Worm (Caenorhabditis elegans) whole organism, young adult: ENCODE data around the gene F45E1.2.

ENCODE experiments used
- C17E4.6 ChIP-seq: fragments of 200-800 bp; sonication (Bioruptor generic); IDR thresholded peaks from 2 replicates; pipeline ENCODE4 v1.3.6; 2022; ENCODE audit warnings: missing genetic modification reagents, missing genetic modification characterization, missing compliant biosample characterization
- D2030.7 ChIP-seq: fragments of 200-800 bp; sonication (Bioruptor generic); IDR thresholded peaks from 2 replicates; pipeline ENCODE4 v1.3.6; 2022; ENCODE audit warnings: missing genetic modification reagents, missing genetic modification characterization, missing compliant biosample characterization
- F39B2.1 ChIP-seq: fragments of 200-800 bp; sonication (Bioruptor generic); IDR thresholded peaks from 2 replicates; pipeline ENCODE4 v1.3.6; 2022; ENCODE audit warnings: missing genetic modification reagents, missing genetic modification characterization, missing compliant biosample characterization
- F52B5.7 ChIP-seq: sonication (generic microtip); optimal IDR thresholded peaks from 2 replicates; lab custom pipeline; 2016; ENCODE audit warnings: mild to moderate bottlenecking, missing genetic modification characterization, missing compliant biosample characterization
- K11D2.4 ChIP-seq: fragments of 200-800 bp; sonication (Bioruptor generic); IDR thresholded peaks from 2 replicates; pipeline ENCODE4 v1.3.6; 2022; ENCODE audit warnings: missing genetic modification reagents, missing genetic modification characterization, missing compliant biosample characterization
- Y53F4B.3 ChIP-seq: fragments of 200-800 bp; sonication (Bioruptor generic); IDR thresholded peaks from 2 replicates; pipeline ENCODE4 v1.3.6; 2022; ENCODE audit warnings: missing genetic modification reagents, missing genetic modification characterization, missing compliant biosample characterization
- Y67H2A.10 ChIP-seq: fragments of 200-800 bp; sonication (Bioruptor generic); conservative IDR thresholded peaks from 2 replicates; pipeline ENCODE4 v1.3.6; 2022; ENCODE audit warnings: missing genetic modification reagents, missing genetic modification characterization, missing compliant biosample characterization
- Y79H2A.3 ChIP-seq: fragments of 200-800 bp; sonication (Bioruptor generic); conservative IDR thresholded peaks from 2 replicates; pipeline ENCODE4 v1.3.6; 2022; ENCODE audit warnings: missing genetic modification reagents, missing genetic modification characterization, missing compliant biosample characterization
- ZK185.1 ChIP-seq: sonication (generic microtip); optimal IDR thresholded peaks from 2 replicates; lab custom pipeline; 2016; ENCODE audit warnings: mild to moderate bottlenecking, missing genetic modification characterization, missing compliant biosample characterization; ENCODE audit not compliant: poor library complexity, severe bottlenecking
- athp-1 ChIP-seq: sonication (generic microtip); optimal IDR thresholded peaks from 2 replicates; lab custom pipeline; 2017; ENCODE audit warnings: mild to moderate bottlenecking, missing genetic modification characterization, missing compliant biosample characterization
- attf-3 ChIP-seq: fragments of 200-800 bp; sonication (Bioruptor generic); conservative IDR thresholded peaks from 2 replicates; pipeline ENCODE4 v1.3.6; 2022; ENCODE audit warnings: missing genetic modification reagents, missing genetic modification characterization, missing compliant biosample characterization
- attf-6 ChIP-seq: fragments of 200-800 bp; sonication (Bioruptor generic); IDR thresholded peaks from 2 replicates; pipeline ENCODE4 v1.3.6; 2022; ENCODE audit warnings: missing genetic modification reagents, missing genetic modification characterization, missing compliant biosample characterization
- bed-1 ChIP-seq: fragments of 200-800 bp; sonication (Bioruptor generic); IDR thresholded peaks from 2 replicates; pipeline ENCODE4 v1.3.6; 2022; ENCODE audit warnings: missing genetic modification reagents, missing genetic modification characterization, missing compliant biosample characterization
- cebp-1 ChIP-seq, 2 experiments: fragments of 200-800 bp in 1 of 2; sonication (Bioruptor generic) in 1 of 2; sonication (generic microtip) in 1 of 2; IDR thresholded peaks in 1 of 2; optimal IDR thresholded peaks in 1 of 2; 2 replicates each; pipeline versions ENCODE4 v1.3.6 to Lab custom; 2017 to 2022; ENCODE audit warnings: missing compliant biosample characterization in 2 of 2, missing genetic modification characterization in 2 of 2, mild to moderate bottlenecking in 1 of 2, missing genetic modification reagents in 1 of 2, moderate library complexity in 1 of 2
- cebp-2 ChIP-seq: fragments of 200-800 bp; sonication (Bioruptor generic); IDR thresholded peaks from 2 replicates; pipeline ENCODE4 v1.3.6; 2022; ENCODE audit warnings: missing genetic modification characterization, missing compliant biosample characterization
- ceh-100 ChIP-seq: fragments of 200-800 bp; sonication (Bioruptor generic); IDR thresholded peaks from 2 replicates; pipeline ENCODE4 v1.3.6; 2022; ENCODE audit warnings: missing genetic modification reagents, missing genetic modification characterization, missing compliant biosample characterization
- ceh-58 ChIP-seq: fragments of 200-800 bp; sonication (Bioruptor generic); IDR thresholded peaks from 2 replicates; pipeline ENCODE4 v1.3.6; 2022; ENCODE audit warnings: missing genetic modification characterization, missing compliant biosample characterization
- dpff-1 ChIP-seq: sonication (generic microtip); optimal IDR thresholded peaks from 2 replicates; lab custom pipeline; 2017; ENCODE audit warnings: mild to moderate bottlenecking, missing genetic modification characterization, missing compliant biosample characterization
- efl-1 ChIP-seq: fragments of 150-350 bp; optimal IDR thresholded peaks from 2 replicates; lab custom pipeline; 2014; ENCODE audit warnings: missing biosample characterization, missing genetic modification reagents, missing genetic modification characterization
- egl-44 ChIP-seq: fragments of 200-800 bp; sonication (Bioruptor generic); IDR thresholded peaks from 2 replicates; pipeline ENCODE4 v1.3.6; 2022; ENCODE audit warnings: missing genetic modification reagents, missing genetic modification characterization, missing compliant biosample characterization
- gei-17 ChIP-seq: fragments of 200-800 bp; sonication (Bioruptor generic); optimal IDR thresholded peaks from 2 replicates; lab custom pipeline; 2018; ENCODE audit warnings: mild to moderate bottlenecking, missing genetic modification characterization, missing compliant biosample characterization
- hlh-26 ChIP-seq: fragments of 200-800 bp; sonication (Bioruptor generic); conservative IDR thresholded peaks from 2 replicates; pipeline ENCODE4 v1.3.6; 2022; ENCODE audit warnings: missing genetic modification reagents, missing genetic modification characterization, missing compliant biosample characterization
- hmg-20 ChIP-seq: fragments of 200-800 bp; sonication (Bioruptor generic); IDR thresholded peaks from 2 replicates; pipeline ENCODE4 v1.3.6; 2022; ENCODE audit warnings: missing genetic modification reagents, missing genetic modification characterization, missing compliant biosample characterization
- lin-54 ChIP-seq: fragments of 200-800 bp; sonication (Bioruptor generic); optimal IDR thresholded peaks from 2 replicates; lab custom pipeline; 2018; ENCODE audit warnings: mild to moderate bottlenecking, missing genetic modification characterization, missing compliant biosample characterization
- lir-1 ChIP-seq: fragments of 200-800 bp; sonication (Bioruptor generic); conservative IDR thresholded peaks from 2 replicates; pipeline ENCODE4 v1.3.6; 2022; ENCODE audit warnings: missing genetic modification reagents, missing genetic modification characterization, missing compliant biosample characterization
- lsl-1 ChIP-seq: fragments of 200-800 bp; sonication (Bioruptor generic); optimal IDR thresholded peaks from 2 replicates; lab custom pipeline; 2018; ENCODE audit warnings: mild to moderate bottlenecking, missing genetic modification characterization, moderate library complexity, missing compliant biosample characterization
- lsy-27 ChIP-seq: sonication (generic microtip); optimal IDR thresholded peaks from 2 replicates; lab custom pipeline; 2017; ENCODE audit warnings: missing genetic modification characterization, mild to moderate bottlenecking, missing compliant biosample characterization, antibody characterized with exemption, missing genotype, borderline replicate concordance; ENCODE audit not compliant: insufficient read depth
- madf-3 ChIP-seq: fragments of 200-800 bp; sonication (Bioruptor generic); IDR thresholded peaks from 2 replicates; pipeline ENCODE4 v1.3.6; 2022; ENCODE audit warnings: missing genetic modification reagents, missing genetic modification characterization, missing compliant biosample characterization
- mel-28 ChIP-seq: sonication (generic microtip); optimal IDR thresholded peaks from 2 replicates; lab custom pipeline; 2016; ENCODE audit warnings: borderline replicate concordance, mild to moderate bottlenecking, missing genetic modification characterization, missing compliant biosample characterization
- mxl-1 ChIP-seq: sonication (generic microtip); optimal IDR thresholded peaks from 2 replicates; lab custom pipeline; 2016; ENCODE audit warnings: missing genetic modification characterization, missing compliant biosample characterization
- nfyb-1 ChIP-seq: fragments of 200-800 bp; sonication (Bioruptor generic); IDR thresholded peaks from 2 replicates; pipeline ENCODE4 v1.3.6; 2022; ENCODE audit warnings: missing genetic modification reagents, missing genetic modification characterization, missing compliant biosample characterization
- nhr-80 ChIP-seq: sonication (generic microtip); optimal IDR thresholded peaks from 2 replicates; lab custom pipeline; 2016; ENCODE audit warnings: missing genetic modification characterization, missing compliant biosample characterization
- nhr-90 ChIP-seq: sonication (generic microtip); optimal IDR thresholded peaks from 2 replicates; lab custom pipeline; 2016; ENCODE audit warnings: missing genotype, mild to moderate bottlenecking, missing genetic modification characterization, missing compliant biosample characterization
- pbrm-1 ChIP-seq: fragments of 200-800 bp; sonication (Bioruptor generic); IDR thresholded peaks from 2 replicates; pipeline ENCODE4 v1.3.6; 2022; ENCODE audit warnings: missing genetic modification reagents, missing genetic modification characterization, missing compliant biosample characterization
- repo-1 ChIP-seq: sonication (generic microtip); optimal IDR thresholded peaks from 2 replicates; lab custom pipeline; 2017; ENCODE audit warnings: mild to moderate bottlenecking, missing genetic modification characterization, missing compliant biosample characterization
- sdz-38 ChIP-seq: sonication (generic microtip); optimal IDR thresholded peaks from 2 replicates; lab custom pipeline; 2016; ENCODE audit warnings: missing genotype, missing genetic modification characterization, missing compliant biosample characterization
- snpc-1.1 ChIP-seq: sonication (generic microtip); optimal IDR thresholded peaks from 2 replicates; lab custom pipeline; 2017; ENCODE audit warnings: missing genetic modification characterization, mild to moderate bottlenecking, missing compliant biosample characterization, antibody characterized with exemption, moderate library complexity, missing genotype, missing genetic modification reagents; ENCODE audit not compliant: insufficient read depth
- snpc-3.4 ChIP-seq: sonication (generic microtip); optimal IDR thresholded peaks from 2 replicates; lab custom pipeline; 2017; ENCODE audit warnings: missing genetic modification characterization, mild to moderate bottlenecking, missing compliant biosample characterization, antibody characterized with exemption, moderate library complexity, missing genotype, missing genetic modification reagents
- snpc-4 ChIP-seq, 5 experiments: fragments of 150-350 bp in 1 of 5; sonication (generic microtip) in 4 of 5; optimal IDR thresholded peaks; 2 replicates each; lab custom pipeline; 2014 to 2018; ENCODE audit warnings: missing genetic modification characterization in 5 of 5, missing biosample characterization in 3 of 5, antibody characterized with exemption in 2 of 5, mild to moderate bottlenecking in 2 of 5, missing compliant biosample characterization in 2 of 5, missing genotype in 2 of 5, moderate library complexity in 2 of 5, missing genetic modification reagents in 1 of 5
- sptf-2 ChIP-seq: fragments of 200-800 bp; sonication (Bioruptor generic); optimal IDR thresholded peaks from 2 replicates; lab custom pipeline; 2018; ENCODE audit warnings: mild to moderate bottlenecking, missing genetic modification characterization, missing compliant biosample characterization
- tbx-9 ChIP-seq: sonication (generic microtip); optimal IDR thresholded peaks from 2 replicates; lab custom pipeline; 2016; ENCODE audit warnings: borderline replicate concordance, missing genetic modification characterization, inconsistent platforms, missing compliant biosample characterization
- tlf-1 ChIP-seq: fragments of 200-800 bp; sonication (Bioruptor generic); optimal IDR thresholded peaks from 2 replicates; lab custom pipeline; 2018; ENCODE audit warnings: mild to moderate bottlenecking, missing genetic modification characterization, missing compliant biosample characterization
- unc-130 ChIP-seq: sonication (generic microtip); optimal IDR thresholded peaks from 2 replicates; lab custom pipeline; 2016; ENCODE audit warnings: missing genetic modification reagents, missing genetic modification characterization, missing compliant biosample characterization
- unc-62 ChIP-seq: fragments of 150-350 bp; optimal IDR thresholded peaks from 2 replicates; lab custom pipeline; 2014; ENCODE audit warnings: missing biosample characterization, missing genetic modification reagents, missing genetic modification characterization
- zfh-2 ChIP-seq: fragments of 200-800 bp; sonication (Bioruptor generic); conservative IDR thresholded peaks from 2 replicates; pipeline ENCODE4 v1.3.6; 2022; ENCODE audit warnings: missing genetic modification reagents, missing genetic modification characterization, missing compliant biosample characterization
- ztf-22 ChIP-seq: fragments of 200-800 bp; sonication (Bioruptor generic); optimal IDR thresholded peaks from 2 replicates; lab custom pipeline; 2018; ENCODE audit warnings: mild to moderate bottlenecking, missing genetic modification characterization, moderate library complexity, missing compliant biosample characterization
- ztf-26 ChIP-seq: sonication (generic microtip); optimal IDR thresholded peaks from 2 replicates; lab custom pipeline; 2017; ENCODE audit warnings: missing genetic modification characterization, missing compliant biosample characterization

The F45E1.2 gene

DNA sequence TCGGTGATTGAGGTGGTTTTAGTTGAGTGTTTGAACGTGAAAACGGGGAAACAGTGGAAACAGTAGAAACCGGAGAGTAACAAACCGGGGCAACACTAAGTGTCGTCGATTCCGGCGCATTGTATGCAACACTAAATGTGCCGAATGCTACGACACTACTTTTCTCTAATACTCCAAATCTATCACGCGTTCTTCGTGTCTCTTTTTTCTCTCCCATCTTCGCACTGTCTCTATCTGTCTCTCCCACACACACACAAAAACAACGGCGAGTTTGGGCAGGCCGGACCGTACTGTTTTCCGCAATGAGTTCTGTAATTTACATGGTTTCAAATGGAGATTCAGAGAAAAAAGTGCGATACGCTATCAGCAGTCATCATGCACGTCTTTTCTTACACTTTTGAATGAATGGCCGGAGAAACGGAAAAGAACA, 41.5 kb upstream of the F45E1.2 start (continued):
- TF ChIP-seq tbx-9 (tag; lab: Kevin White, UChicago): no peak
- no peak for TF ChIP-seq attf-3 (GFP tag; lab: Robert Waterston, UW)
- TF ChIP-seq D2030.7: no peak
- no peak for TF ChIP-seq dpff-1 (tag; lab: Kevin White, UChicago)
- TF ChIP-seq ztf-26: peak; percentile 32
- no peak for TF ChIP-seq Y67H2A.10 (GFP tag; lab: Robert Waterston, UW)
- TF ChIP-seq tlf-1 (GFP tag; lab: Kevin White, UChicago): peak; percentile 50
- TF ChIP-seq hlh-26 (GFP tag; lab: Robert Waterston, UW): no peak
- TF ChIP-seq unc-62 (GFP tag; lab: Kevin White, UChicago): no peak
- no peak for TF ChIP-seq ZK185.1
- TF ChIP-seq sdz-38 (tag; lab: Kevin White, UChicago): no peak
- TF ChIP-seq Y79H2A.3 (GFP tag; lab: Robert Waterston, UW): no peak
- no peak for TF ChIP-seq athp-1 (tag; lab: Kevin White, UChicago)
- no peak for TF ChIP-seq madf-3 (GFP tag; lab: Robert Waterston, UW)
- TF ChIP-seq lsl-1 (GFP tag; lab: Kevin White, UChicago): no peak
- TF ChIP-seq sptf-2: no peak
- no peak for TF ChIP-seq cebp-2 (GFP tag; lab: Robert Waterston, UW)
- no peak for TF ChIP-seq mxl-1
- TF ChIP-seq snpc-1.1 (tag; lab: Kevin White, UChicago): no peak
- no peak for TF ChIP-seq nhr-90 (tag; lab: Kevin White, UChicago)
- no peak for TF ChIP-seq F52B5.7 (tag; lab: Kevin White, UChicago)
- peak; percentile 100 for TF ChIP-seq nhr-80
- no peak for TF ChIP-seq ceh-100 (GFP tag; lab: Robert Waterston, UW)
- no peak for TF ChIP-seq snpc-4 (GFP tag; optimal IDR thresholded peaks at IDR 0.05; lab: Kevin White, UChicago)
- peak in 1 of 4 experiments; percentile 33 for TF ChIP-seq snpc-4 (tag; optimal IDR thresholded peaks at IDR 0.05; lab: Kevin White, UChicago)
- no peak for TF ChIP-seq K11D2.4
- TF ChIP-seq snpc-3.4 (tag; lab: Kevin White, UChicago): no peak
- peak; percentile 86 for TF ChIP-seq ztf-22
- TF ChIP-seq repo-1 (tag; lab: Kevin White, UChicago): no peak
- TF ChIP-seq C17E4.6: no peak
- no peak for TF ChIP-seq gei-17 (GFP tag; lab: Kevin White, UChicago)
- TF ChIP-seq F39B2.1 (GFP tag; lab: Robert Waterston, UW): no peak
- no peak for TF ChIP-seq pbrm-1 (GFP tag; lab: Robert Waterston, UW)
- no peak for TF ChIP-seq ceh-58 (GFP tag; lab: Robert Waterston, UW)
- no peak for TF ChIP-seq unc-130 (GFP tag; lab: Kevin White, UChicago)
- TF ChIP-seq zfh-2: peak; percentile 64; the same call in 1 of the 2 replicates
- TF ChIP-seq efl-1 (GFP tag; lab: Kevin White, UChicago): no peak
- TF ChIP-seq attf-6 (GFP tag; lab: Robert Waterston, UW): no peak
- 0 out of 2 replicates have a peak, but pooled peaks have one; percentile 40 for TF ChIP-seq egl-44 (GFP tag; lab: Robert Waterston, UW)
- no peak for TF ChIP-seq lin-54 (GFP tag; lab: Kevin White, UChicago)
- TF ChIP-seq lir-1 (GFP tag; lab: Robert Waterston, UW): no peak
- TF ChIP-seq mel-28: no peak
- TF ChIP-seq cebp-1 (GFP tag; IDR thresholded peaks at IDR 0.05; lab: Robert Waterston, UW): 0 out of 2 replicates have a peak, but pooled peaks have one; percentile 31
- TF ChIP-seq cebp-1 (tag; optimal IDR thresholded peaks at IDR 0.05; lab: Kevin White, UChicago): peak; percentile 71
- no peak for TF ChIP-seq Y53F4B.3 (GFP tag; lab: Robert Waterston, UW)
- TF ChIP-seq bed-1 (GFP tag; lab: Robert Waterston, UW): no peak
- TF ChIP-seq nfyb-1 (GFP tag; lab: Robert Waterston, UW): no peak
- no peak for TF ChIP-seq lsy-27
- no peak for TF ChIP-seq hmg-20 (GFP tag; lab: Robert Waterston, UW)
